Fruit fly (Drosophila melanogaster): ENCODE data around the gene CG17328.

dm6 chr2L:16299466-16300311 is at the start of gene CG17328, which contains the start of gene heix:
- TF ChIP-seq usp (GFP tag; optimal IDR thresholded peaks at IDR 0.05) (no peak), pan (optimal IDR thresholded peaks at IDR 0.05) (no peak), Dll (optimal IDR thresholded peaks at IDR 0.05) (no peak), EcR (GFP tag; optimal IDR thresholded peaks at IDR 0.05) (no peak), CG8478 (optimal IDR thresholded peaks at IDR 0.05) (no peak)
